Worm (Caenorhabditis elegans) whole organism, L1 larva: ENCODE measurements around the gene C07D8.6.

Experiments used
- aly-2 ChIP-seq: fragments of 150-350 bp; optimal IDR thresholded peaks from 2 replicates; lab custom pipeline; 2014; ENCODE audit warnings: missing biosample characterization, missing genetic modification characterization
- ama-1 ChIP-seq: fragments of 150-350 bp; optimal IDR thresholded peaks from 2 replicates; lab custom pipeline; 2014
- blmp-1 ChIP-seq: fragments of 150-350 bp; optimal IDR thresholded peaks from 2 replicates; lab custom pipeline; 2014; ENCODE audit warnings: missing biosample characterization, missing genetic modification characterization
- ceh-8 ChIP-seq: fragments of 200-800 bp; sonication (Bioruptor generic); optimal IDR thresholded peaks from 2 replicates; lab custom pipeline; 2018; ENCODE audit warnings: mild to moderate bottlenecking, missing genetic modification characterization, moderate library complexity, missing compliant biosample characterization
- dsc-1 ChIP-seq: sonication (generic microtip); optimal IDR thresholded peaks from 2 replicates; lab custom pipeline; 2016; ENCODE audit warnings: mild to moderate bottlenecking, missing genetic modification characterization, missing compliant biosample characterization
- efl-1 ChIP-seq, 4 experiments: fragments of 150-350 bp; optimal IDR thresholded peaks in 3 of 4; peaks in 1 of 4; 1 replicate in 1 of 4; 2 replicates in 3 of 4; lab custom pipeline; 2014; ENCODE audit warnings: missing biosample characterization in 2 of 4, missing genetic modification characterization in 2 of 4, missing genetic modification reagents in 2 of 4
- efl-3 ChIP-seq: fragments of 200-800 bp; sonication (Bioruptor generic); optimal IDR thresholded peaks from 2 replicates; lab custom pipeline; 2018; ENCODE audit warnings: mild to moderate bottlenecking, missing genetic modification characterization, missing compliant biosample characterization
- ets-5 ChIP-seq: fragments of 200-800 bp; sonication (Bioruptor generic); IDR thresholded peaks from 2 replicates; pipeline ENCODE4 v1.3.6; 2022; ENCODE audit warnings: missing genetic modification characterization, missing compliant biosample characterization
- fkh-10 ChIP-seq: sonication (generic microtip); optimal IDR thresholded peaks from 2 replicates; lab custom pipeline; 2017; ENCODE audit warnings: missing biosample characterization, missing genetic modification reagents, missing genetic modification characterization
- fos-1 ChIP-seq: fragments of 150-350 bp; optimal IDR thresholded peaks from 2 replicates; lab custom pipeline; 2014; ENCODE audit warnings: missing biosample characterization, missing genetic modification characterization
- grh-1 ChIP-seq: fragments of 200-800 bp; sonication (Bioruptor generic); IDR thresholded peaks from 2 replicates; pipeline ENCODE4 v1.3.6; 2022; ENCODE audit warnings: missing genetic modification reagents, missing genetic modification characterization, missing compliant biosample characterization
- hlh-17 ChIP-seq: fragments of 200-800 bp; sonication (Bioruptor generic); optimal IDR thresholded peaks from 2 replicates; lab custom pipeline; 2018; ENCODE audit warnings: missing genetic modification characterization, mild to moderate bottlenecking, missing compliant biosample characterization, moderate library complexity, borderline replicate concordance
- hlh-4 ChIP-seq: sonication (generic microtip); optimal IDR thresholded peaks from 2 replicates; lab custom pipeline; 2016; ENCODE audit warnings: mild to moderate bottlenecking, missing genetic modification characterization, missing compliant biosample characterization
- irx-1 ChIP-seq: sonication (generic microtip); optimal IDR thresholded peaks from 2 replicates; lab custom pipeline; 2016; ENCODE audit warnings: missing genetic modification characterization, missing compliant biosample characterization
- isw-1 ChIP-seq: fragments of 200-800 bp; sonication (Bioruptor generic); IDR thresholded peaks from 2 replicates; pipeline ENCODE4 v1.3.6; 2022; ENCODE audit warnings: missing genetic modification characterization, missing compliant biosample characterization
- jun-1 ChIP-seq: fragments of 150-350 bp; optimal IDR thresholded peaks from 2 replicates; lab custom pipeline; 2014; ENCODE audit warnings: missing biosample characterization, missing genetic modification reagents, missing genetic modification characterization
- lin-35 ChIP-seq, 2 experiments: fragments of 150-350 bp; optimal IDR thresholded peaks; 2 replicates each; lab custom pipeline; 2014; ENCODE audit warnings: missing biosample characterization in 2 of 2, missing genetic modification characterization in 2 of 2, missing genetic modification reagents in 2 of 2
- lin-39 ChIP-seq: fragments of 150-350 bp; optimal IDR thresholded peaks from 2 replicates; lab custom pipeline; 2014; ENCODE audit warnings: missing biosample characterization, missing genetic modification reagents, missing genetic modification characterization
- lsy-2 ChIP-seq, 2 experiments: fragments of 150-350 bp; optimal IDR thresholded peaks; 2 replicates each; lab custom pipeline; 2014; ENCODE audit warnings: missing biosample characterization in 2 of 2, missing genetic modification characterization in 2 of 2
- mab-9 ChIP-seq: fragments of 200-800 bp; sonication (Bioruptor generic); IDR thresholded peaks from 2 replicates; pipeline ENCODE4 v1.3.6; 2022; ENCODE audit warnings: missing genetic modification reagents, missing genetic modification characterization, missing compliant biosample characterization
- mdl-1 ChIP-seq, 2 experiments: fragments of 150-350 bp; optimal IDR thresholded peaks; 2 replicates each; lab custom pipeline; 2014 to 2017; ENCODE audit warnings: missing biosample characterization in 2 of 2, missing genetic modification characterization in 2 of 2, inconsistent platforms in 1 of 2
- nhr-12 ChIP-seq: sonication (generic microtip); optimal IDR thresholded peaks from 2 replicates; lab custom pipeline; 2017; ENCODE audit warnings: missing biosample characterization, missing genetic modification characterization
- nhr-237 ChIP-seq: fragments of 150-350 bp; optimal IDR thresholded peaks from 2 replicates; lab custom pipeline; 2014; ENCODE audit warnings: missing biosample characterization, missing genetic modification characterization
- nhr-76 ChIP-seq: sonication (generic microtip); optimal IDR thresholded peaks from 2 replicates; lab custom pipeline; 2017; ENCODE audit warnings: missing biosample characterization, missing genetic modification characterization
- nhr-85 ChIP-seq: sonication (generic microtip); peaks from one replicate; lab custom pipeline; 2016; ENCODE audit warnings: missing genetic modification characterization, inconsistent platforms, missing compliant biosample characterization
- nhr-90 ChIP-seq: sonication (generic microtip); optimal IDR thresholded peaks from 2 replicates; lab custom pipeline; 2016; ENCODE audit warnings: mild to moderate bottlenecking, missing genetic modification characterization, missing compliant biosample characterization; ENCODE audit not compliant: poor library complexity
- pag-3 ChIP-seq: sonication (generic microtip); optimal IDR thresholded peaks from 2 replicates; lab custom pipeline; 2017; ENCODE audit warnings: missing genetic modification characterization, mild to moderate bottlenecking, missing compliant biosample characterization, antibody characterized with exemption, borderline replicate concordance; ENCODE audit not compliant: insufficient read depth
- skn-1 ChIP-seq: fragments of 150-350 bp; optimal IDR thresholded peaks from 2 replicates; lab custom pipeline; 2014; ENCODE audit warnings: missing biosample characterization, missing genetic modification characterization
- sox-4 ChIP-seq: sonication (generic microtip); optimal IDR thresholded peaks from 2 replicates; lab custom pipeline; 2016; ENCODE audit warnings: missing genetic modification characterization, missing compliant biosample characterization
- sptf-1 ChIP-seq: fragments of 150-350 bp; optimal IDR thresholded peaks from 2 replicates; lab custom pipeline; 2014; ENCODE audit warnings: missing biosample characterization, missing genetic modification characterization
- unc-86 ChIP-seq: sonication (generic microtip); optimal IDR thresholded peaks from 2 replicates; lab custom pipeline; 2016; ENCODE audit warnings: missing genetic modification characterization, missing compliant biosample characterization
- ztf-4 ChIP-seq: fragments of 150-350 bp; optimal IDR thresholded peaks from 2 replicates; lab custom pipeline; 2014; ENCODE audit warnings: missing biosample characterization, missing genetic modification characterization

C07D8.6 gene

DNA sequence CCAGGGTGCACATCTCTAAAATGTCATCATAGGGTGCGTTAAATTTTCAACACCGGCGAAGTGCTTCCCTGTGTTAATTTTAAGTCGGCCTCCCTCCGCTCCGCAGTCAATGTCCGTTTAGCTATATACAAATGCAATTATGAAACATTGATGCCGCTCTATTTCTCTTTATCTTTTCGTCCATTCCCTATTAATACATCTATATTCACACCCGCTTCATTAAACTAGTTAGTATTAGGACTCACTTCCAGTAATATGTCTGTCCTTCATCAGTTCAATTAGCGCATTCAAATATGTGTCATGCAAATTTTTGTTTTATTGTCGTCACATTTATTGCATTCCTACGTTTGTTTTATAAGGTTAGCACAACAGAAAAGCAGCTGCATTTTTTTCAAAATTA is 30.6 kb downstream of the C07D8.6 start:
- no peak for TF ChIP-seq ets-5 (GFP tag; lab: Robert Waterston, UW)
- TF ChIP-seq hlh-17, result no peak
- no peak for TF ChIP-seq irx-1 (tag; lab: Kevin White, UChicago)
- no peak for TF ChIP-seq fos-1 (tag; lab: Kevin White, UChicago)
- no peak for TF ChIP-seq dsc-1 (tag; lab: Kevin White, UChicago)
- TF ChIP-seq blmp-1, result no peak
- no peak for TF ChIP-seq nhr-85
- TF ChIP-seq ceh-8, result no peak
- no peak for TF ChIP-seq hlh-4
- TF ChIP-seq jun-1 (tag; lab: Kevin White, UChicago), result no peak
- TF ChIP-seq nhr-76 (tag; lab: Kevin White, UChicago), result no peak
- TF ChIP-seq mdl-1 (tag; optimal IDR thresholded peaks at IDR 0.05; lab: Kevin White, UChicago), result no peak
- no peak for TF ChIP-seq skn-1
- no peak for TF ChIP-seq ztf-4
- TF ChIP-seq grh-1 (GFP tag; lab: Robert Waterston, UW), result no peak
- no peak for TF ChIP-seq isw-1

DNA sequence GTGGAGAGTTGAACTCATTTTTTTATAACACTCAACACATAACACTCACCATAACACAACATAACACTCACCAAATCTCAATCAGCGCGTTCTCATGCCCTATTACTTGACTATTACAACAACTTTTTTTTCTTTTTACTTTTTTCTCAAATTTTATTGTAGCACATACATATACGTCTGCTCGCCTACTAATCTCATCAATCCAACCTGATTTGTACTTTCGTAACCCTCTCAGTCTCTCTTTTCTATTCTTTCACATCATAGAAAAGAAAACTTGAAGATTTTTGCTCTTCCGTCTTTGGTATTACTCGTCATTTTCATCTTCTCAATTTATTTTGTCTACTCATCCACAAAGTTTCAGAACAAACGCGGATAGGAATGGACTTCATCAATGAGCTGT is 35.6 kb downstream of the C07D8.6 start, which contains the start of gene npr-8:
TSS of gene npr-8 (plus strand) at position 362 of the 400 bp plus-strand sequence.
- TF ChIP-seq fkh-10 (GFP tag; lab: Kevin White, UChicago) (peak; percentile 53), irx-1 (tag; lab: Kevin White, UChicago) (no peak), blmp-1 (no peak), nhr-12 (tag; lab: Kevin White, UChicago) (no peak), lin-35 (GFP tag; optimal IDR thresholded peaks at IDR 0.05; lab: Kevin White, UChicago) (no peak), skn-1 (no peak), nhr-237 (tag; lab: Kevin White, UChicago) (no peak)

DNA sequence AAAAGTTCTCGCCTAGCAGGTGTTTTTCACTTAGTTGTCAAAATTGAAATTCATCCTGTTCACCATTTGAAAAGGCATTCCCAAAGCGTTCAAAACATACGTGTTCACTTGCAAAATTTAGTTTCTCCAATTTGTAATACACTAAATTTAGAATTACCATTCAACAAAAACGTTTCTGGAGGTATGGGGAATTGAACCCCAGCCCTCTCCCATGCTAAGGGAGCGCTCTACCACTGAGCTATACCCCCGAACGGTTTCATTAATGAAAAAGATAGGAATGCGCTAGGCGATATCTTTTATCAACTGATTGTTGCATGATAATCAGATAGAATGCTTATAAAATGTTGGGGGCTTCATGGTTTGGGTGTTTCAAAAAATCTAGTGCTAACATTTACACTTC is 37.3 kb downstream of the C07D8.6 start:
- TF ChIP-seq ets-5 (GFP tag; lab: Robert Waterston, UW), result no peak

DNA sequence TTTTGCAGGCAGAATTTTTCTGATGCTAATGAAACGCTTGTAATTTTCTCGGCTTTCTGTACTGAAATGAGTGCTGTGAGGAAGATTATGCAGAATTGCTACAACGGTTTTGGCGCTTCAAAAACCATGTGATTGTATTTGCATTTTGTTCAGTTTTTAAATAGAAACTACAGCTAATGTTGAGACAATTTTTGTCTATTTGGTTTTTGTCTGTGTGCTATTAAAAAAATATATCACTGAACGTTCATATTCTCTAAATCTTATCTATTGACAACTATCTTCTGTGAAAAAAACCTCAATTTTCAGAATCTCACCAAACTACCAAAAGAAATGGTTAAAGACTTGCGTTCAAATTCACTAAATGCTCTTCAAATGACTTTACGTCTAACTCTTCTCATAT is 49.0 kb downstream of the C07D8.6 start, which contains the start of gene C10A4.6:
TSS of gene C10A4.6 (plus strand) at position 301 of the 400 bp plus-strand sequence.
- no peak for TF ChIP-seq sox-4 (tag; lab: Kevin White, UChicago)
- TF ChIP-seq lin-35 (GFP tag; optimal IDR thresholded peaks at IDR 0.05; lab: Kevin White, UChicago), result no peak
- no peak for TF ChIP-seq lsy-2 (tag; optimal IDR thresholded peaks at IDR 0.05; lab: Kevin White, UChicago)
- no peak for TF ChIP-seq skn-1
- TF ChIP-seq nhr-90 (tag; lab: Kevin White, UChicago), result no peak
- TF ChIP-seq hlh-4, result no peak
- TF ChIP-seq mab-9 (GFP tag; lab: Robert Waterston, UW), result no peak
- no peak for TF ChIP-seq ets-5 (GFP tag; lab: Robert Waterston, UW)
- no peak for TF ChIP-seq pag-3
- no peak for TF ChIP-seq unc-86
- no peak for TF ChIP-seq ama-1
- TF ChIP-seq aly-2, result no peak
- TF ChIP-seq efl-3 (GFP tag; lab: Kevin White, UChicago), result no peak
- no peak for TF ChIP-seq efl-1 (optimal IDR thresholded peaks at IDR 0.05; lab: Kevin White, UChicago)
- TF ChIP-seq efl-1 (GFP tag; optimal IDR thresholded peaks at IDR 0.05 in 1 of 2; lab: Kevin White, UChicago), result no peak
- TF ChIP-seq lin-39 (tag; lab: Kevin White, UChicago), result no peak
- no peak for TF ChIP-seq sptf-1 (tag; lab: Kevin White, UChicago)
